Worm (Caenorhabditis elegans) whole organism, midembryonic: Measurements from ENCODE around the gene Y38H6C.24.

Experiments
- T22C8.4 ChIP-seq: fragments of 200-800 bp; sonication (Bioruptor generic); IDR thresholded peaks from 2 replicates; pipeline ENCODE4 v1.3.6; 2022; ENCODE audit warnings: missing genetic modification characterization, missing compliant biosample characterization
- cog-1 ChIP-seq: sonication (generic microtip); optimal IDR thresholded peaks from 2 replicates; lab custom pipeline; 2016; ENCODE audit warnings: missing genetic modification characterization, missing compliant biosample characterization
- flt-1 ChIP-seq: fragments of 200-800 bp; sonication (Bioruptor generic); IDR thresholded peaks from 2 replicates; pipeline ENCODE4 v1.3.6; 2022; ENCODE audit warnings: missing genetic modification characterization, missing compliant biosample characterization
- klf-2 ChIP-seq: fragments of 200-800 bp; sonication (Bioruptor generic); conservative IDR thresholded peaks from 2 replicates; pipeline ENCODE4 v1.3.6; 2022; ENCODE audit warnings: missing genetic modification reagents, missing genetic modification characterization, missing compliant biosample characterization
- med-1 ChIP-seq: sonication (generic microtip); optimal IDR thresholded peaks from 2 replicates; lab custom pipeline; 2017; ENCODE audit warnings: missing genetic modification characterization, mild to moderate bottlenecking, missing compliant biosample characterization, antibody characterized with exemption, missing genetic modification reagents; ENCODE audit not compliant: insufficient read depth
- ref-1 ChIP-seq: fragments of 200-800 bp; sonication (Bioruptor generic); conservative IDR thresholded peaks from 2 replicates; pipeline ENCODE4 v1.3.6; 2022; ENCODE audit warnings: missing genetic modification reagents, missing genetic modification characterization, missing compliant biosample characterization
- tab-1 ChIP-seq: fragments of 200-800 bp; sonication (Bioruptor generic); IDR thresholded peaks from 2 replicates; pipeline ENCODE4 v1.3.6; 2022; ENCODE audit warnings: missing genetic modification characterization, missing compliant biosample characterization
- ztf-29 ChIP-seq: fragments of 200-800 bp; sonication (Bioruptor generic); IDR thresholded peaks from 2 replicates; pipeline ENCODE4 v1.3.6; 2022; ENCODE audit warnings: missing genetic modification reagents, missing genetic modification characterization, missing compliant biosample characterization

DNA sequence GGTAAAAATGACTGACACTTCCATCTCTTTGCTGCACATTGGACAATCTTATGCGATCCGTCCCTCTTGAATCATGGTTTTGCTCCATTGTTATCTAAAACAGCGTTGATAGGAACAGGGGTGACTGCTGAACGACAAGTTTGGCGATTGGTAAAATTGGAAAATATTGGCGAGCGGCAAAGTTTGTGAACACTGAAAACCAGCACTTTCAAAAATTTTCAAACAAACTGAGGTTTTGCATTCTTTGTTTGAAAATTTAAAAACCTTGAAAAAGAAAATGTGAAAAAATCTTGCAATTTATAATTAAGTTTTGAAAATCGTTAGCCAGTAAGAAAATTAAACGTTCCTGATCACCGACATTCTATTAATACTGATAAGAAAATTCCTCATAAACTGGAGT lies 40.2 kb downstream of the Y38H6C.24 start, which contains the start of gene F26F2.3:
- no peak for TF ChIP-seq med-1 (GFP tag; lab: Kevin White, UChicago)
- TF ChIP-seq ref-1 (GFP tag; lab: Robert Waterston, UW) = no peak
- TF ChIP-seq ztf-29 (GFP tag; lab: Robert Waterston, UW) = no peak
- TF ChIP-seq klf-2 = no peak
- no peak for TF ChIP-seq cog-1 (tag; lab: Kevin White, UChicago)
- TF ChIP-seq tab-1 = no peak
- no peak for TF ChIP-seq flt-1 (GFP tag; lab: Robert Waterston, UW)
- TF ChIP-seq T22C8.4 (GFP tag; lab: Robert Waterston, UW) = no peak
